Fruit fly (Drosophila melanogaster) whole organism, embryonic: ENCODE measurements around the gene SecCl.

Experiments used
- Adf1 ChIP-seq: fragments of 200-800 bp; sonication (Bioruptor generic); IDR thresholded peaks from 2 replicates; pipeline ENCODE4 v1.3.6; 2022; ENCODE audit warnings: missing biosample characterization, missing genetic modification characterization
- BEAF-32 ChIP-seq: fragments of 200-800 bp; sonication (Bioruptor generic); optimal IDR thresholded peaks from 3 replicates; lab custom pipeline; 2017; ENCODE audit warnings: missing biosample characterization, missing genetic modification characterization, mild to moderate bottlenecking, moderate library complexity, missing genetic modification reagents
- BtbVII ChIP-seq: fragments of 200-800 bp; sonication (Bioruptor generic); optimal IDR thresholded peaks from 3 replicates; lab custom pipeline; 2017; ENCODE audit warnings: missing biosample characterization, mild to moderate bottlenecking, missing genetic modification characterization
- CG10431 ChIP-seq: fragments of 200-800 bp; sonication (Bioruptor generic); optimal IDR thresholded peaks from 3 replicates; lab custom pipeline; 2018; ENCODE audit warnings: missing biosample characterization, mild to moderate bottlenecking, missing genetic modification characterization
- CG11247 ChIP-seq: fragments of 200-800 bp; sonication (Bioruptor generic); IDR thresholded peaks from 2 replicates; pipeline ENCODE4 v1.3.6; 2022; ENCODE audit warnings: missing biosample characterization, missing genetic modification characterization
- CG11504 ChIP-seq: fragments of 200-800 bp; sonication (Bioruptor generic); optimal IDR thresholded peaks from 3 replicates; lab custom pipeline; 2019; ENCODE audit warnings: missing biosample characterization, mild to moderate bottlenecking, missing genetic modification characterization, moderate library complexity
- CG13424 ChIP-seq: fragments of 200-800 bp; sonication (Bioruptor generic); optimal IDR thresholded peaks from 2 replicates; lab custom pipeline; 2019; ENCODE audit warnings: missing biosample characterization, mild to moderate bottlenecking, missing genetic modification characterization, moderate library complexity
- CG15269 ChIP-seq: fragments of 200-800 bp; sonication (Bioruptor generic); optimal IDR thresholded peaks from 2 replicates; lab custom pipeline; 2018; ENCODE audit warnings: missing biosample characterization, mild to moderate bottlenecking, missing genetic modification characterization, moderate library complexity
- CG32772 ChIP-seq: fragments of 200-800 bp; sonication (Bioruptor generic); IDR thresholded peaks from 2 replicates; pipeline ENCODE4 v1.3.6; 2022; ENCODE audit warnings: missing biosample characterization, missing genetic modification characterization
- CG33557 ChIP-seq: fragments of 200-800 bp; sonication (Bioruptor generic); optimal IDR thresholded peaks from 2 replicates; lab custom pipeline; 2019; ENCODE audit warnings: missing biosample characterization, mild to moderate bottlenecking, missing genetic modification characterization, moderate library complexity
- CG34422 ChIP-seq: fragments of 200-800 bp; sonication (Bioruptor generic); IDR thresholded peaks from 3 replicates; pipeline ENCODE4 v1.3.6; 2022; ENCODE audit warnings: missing biosample characterization, missing genetic modification characterization
- CG5245 ChIP-seq: fragments of 200-800 bp; sonication (Bioruptor generic); optimal IDR thresholded peaks from 3 replicates; lab custom pipeline; 2016; ENCODE audit warnings: missing biosample characterization, missing genetic modification characterization
- CG6813 ChIP-seq: fragments of 200-800 bp; sonication (Bioruptor generic); optimal IDR thresholded peaks from 2 replicates; lab custom pipeline; 2017; ENCODE audit warnings: missing biosample characterization, missing genetic modification characterization, mild to moderate bottlenecking, moderate library complexity, missing genetic modification reagents
- CG7786 ChIP-seq: fragments of 200-800 bp; sonication (Bioruptor generic); optimal IDR thresholded peaks from 2 replicates; lab custom pipeline; 2016; ENCODE audit warnings: missing biosample characterization, missing genetic modification characterization
- CG7987 ChIP-seq: fragments of 200-800 bp; sonication (Bioruptor generic); optimal IDR thresholded peaks from 2 replicates; lab custom pipeline; 2018; ENCODE audit warnings: missing biosample characterization, mild to moderate bottlenecking, missing genetic modification characterization, moderate library complexity
- CG8290 ChIP-seq, 3 experiments: fragments of 200-800 bp; sonication (Bioruptor generic); optimal IDR thresholded peaks; 2 replicates each; lab custom pipeline; 2016 to 2019; ENCODE audit warnings: missing biosample characterization in 3 of 3, missing genetic modification characterization in 3 of 3, mild to moderate bottlenecking in 2 of 3, moderate library complexity in 1 of 3
- CoRest ChIP-seq: fragments of 200-800 bp; sonication (Bioruptor generic); optimal IDR thresholded peaks from 3 replicates; lab custom pipeline; 2018; ENCODE audit warnings: missing biosample characterization, mild to moderate bottlenecking, missing genetic modification characterization, moderate library complexity
- Drgx ChIP-seq: fragments of 200-800 bp; sonication (Bioruptor generic); IDR thresholded peaks from 2 replicates; pipeline ENCODE4 v1.3.6; 2022; ENCODE audit warnings: missing biosample characterization, missing genetic modification characterization
- Ets65A ChIP-seq: fragments of 200-800 bp; sonication (Bioruptor generic); peaks from one replicate; lab custom pipeline; 2016; ENCODE audit warnings: missing biosample characterization, missing genetic modification characterization
- HLH4C ChIP-seq: fragments of 200-800 bp; sonication (Bioruptor generic); IDR thresholded peaks from 3 replicates; pipeline ENCODE4 v1.3.6; 2022; ENCODE audit warnings: missing biosample characterization, missing genetic modification characterization; ENCODE audit not compliant: partially characterized antibody
- HLHmδ ChIP-seq: fragments of 200-800 bp; sonication (Bioruptor generic); optimal IDR thresholded peaks from 2 replicates; lab custom pipeline; 2018; ENCODE audit warnings: missing biosample characterization, mild to moderate bottlenecking, missing genetic modification characterization, moderate library complexity
- HmgZ ChIP-seq: fragments of 200-800 bp; sonication (Bioruptor generic); optimal IDR thresholded peaks from 2 replicates; lab custom pipeline; 2018; ENCODE audit warnings: missing biosample characterization, mild to moderate bottlenecking, missing genetic modification characterization
- Med ChIP-seq: fragments of 200-800 bp; sonication (Bioruptor generic); peaks from one replicate; lab custom pipeline; 2016; ENCODE audit warnings: missing biosample characterization, missing genetic modification characterization, mild to moderate bottlenecking, inconsistent platforms, moderate library complexity
- Meics ChIP-seq: fragments of 200-800 bp; sonication (Bioruptor generic); optimal IDR thresholded peaks from 2 replicates; lab custom pipeline; 2017; ENCODE audit warnings: missing biosample characterization, mild to moderate bottlenecking, missing genetic modification characterization
- Mes4 ChIP-seq: fragments of 200-800 bp; sonication (Bioruptor generic); optimal IDR thresholded peaks from 2 replicates; lab custom pipeline; 2016; ENCODE audit warnings: missing biosample characterization, missing genetic modification characterization
- Nf-YC ChIP-seq: fragments of 200-800 bp; optimal IDR thresholded peaks from 3 replicates; lab custom pipeline; 2019; ENCODE audit warnings: missing biosample characterization, mild to moderate bottlenecking, missing genetic modification characterization, moderate library complexity
- NfI ChIP-seq: fragments of 200-800 bp; sonication (Bioruptor generic); optimal IDR thresholded peaks from 3 replicates; lab custom pipeline; 2018; ENCODE audit warnings: missing biosample characterization, mild to moderate bottlenecking, missing genetic modification characterization, moderate library complexity
- Poxn ChIP-seq: fragments of 200-800 bp; sonication (Bioruptor generic); IDR thresholded peaks from 2 replicates; pipeline ENCODE4 v1.3.6; 2022; ENCODE audit warnings: missing biosample characterization, missing genetic modification characterization
- Side ChIP-seq: fragments of 200-800 bp; sonication (Bioruptor generic); optimal IDR thresholded peaks from 2 replicates; lab custom pipeline; 2016; ENCODE audit warnings: missing biosample characterization, missing genetic modification characterization
- Sry-δ ChIP-seq: fragments of 200-800 bp; sonication (Bioruptor generic); optimal IDR thresholded peaks from 2 replicates; lab custom pipeline; 2016; ENCODE audit warnings: missing biosample characterization, missing genetic modification characterization
- az2 ChIP-seq: fragments of 200-800 bp; sonication (Bioruptor generic); optimal IDR thresholded peaks from 3 replicates; lab custom pipeline; 2016; ENCODE audit warnings: missing biosample characterization, missing genetic modification characterization
- btn ChIP-seq: fragments of 200-800 bp; sonication (Bioruptor generic); optimal IDR thresholded peaks from 2 replicates; lab custom pipeline; 2016; ENCODE audit warnings: missing biosample characterization, missing genetic modification characterization
- cas ChIP-seq: fragments of 200-800 bp; sonication (Bioruptor generic); IDR thresholded peaks from 2 replicates; pipeline ENCODE4 v1.3.6; 2022; ENCODE audit warnings: missing biosample characterization, missing genetic modification characterization
- chif ChIP-seq, 2 experiments: fragments of 200-800 bp; sonication (Bioruptor generic); optimal IDR thresholded peaks; 3 replicates each; lab custom pipeline; 2016; ENCODE audit warnings: missing biosample characterization in 2 of 2, missing genetic modification characterization in 2 of 2
- dmrt11E ChIP-seq: fragments of 200-800 bp; sonication (Bioruptor generic); optimal IDR thresholded peaks from 3 replicates; lab custom pipeline; 2018; ENCODE audit warnings: missing biosample characterization, mild to moderate bottlenecking, missing genetic modification characterization, moderate library complexity
- emc ChIP-seq: fragments of 200-800 bp; sonication (Bioruptor generic); optimal IDR thresholded peaks from 2 replicates; lab custom pipeline; 2016; ENCODE audit warnings: missing biosample characterization, missing genetic modification characterization
- fd3F ChIP-seq: fragments of 200-800 bp; sonication (Bioruptor generic); optimal IDR thresholded peaks from 2 replicates; lab custom pipeline; 2018; ENCODE audit warnings: missing biosample characterization, mild to moderate bottlenecking, missing genetic modification characterization, moderate library complexity
- grn ChIP-seq: fragments of 200-800 bp; sonication (Bioruptor generic); optimal IDR thresholded peaks from 3 replicates; lab custom pipeline; 2017; ENCODE audit warnings: missing biosample characterization, missing genetic modification characterization
- ken ChIP-seq: fragments of 200-800 bp; sonication (Bioruptor generic); IDR thresholded peaks from 3 replicates; pipeline ENCODE4 v1.3.6; 2022; ENCODE audit warnings: missing biosample characterization, missing genetic modification characterization
- luna ChIP-seq: fragments of 200-800 bp; sonication (Bioruptor generic); optimal IDR thresholded peaks from 2 replicates; lab custom pipeline; 2016; ENCODE audit warnings: missing biosample characterization, missing genetic modification characterization
- nmo ChIP-seq: fragments of 200-800 bp; sonication (Bioruptor generic); optimal IDR thresholded peaks from 2 replicates; lab custom pipeline; 2018; ENCODE audit warnings: missing biosample characterization, mild to moderate bottlenecking, missing genetic modification characterization, moderate library complexity
- nom ChIP-seq: fragments of 200-800 bp; sonication (Bioruptor generic); optimal IDR thresholded peaks from 2 replicates; lab custom pipeline; 2017; ENCODE audit warnings: missing biosample characterization, missing genetic modification characterization, mild to moderate bottlenecking, moderate library complexity, missing genetic modification reagents
- repo ChIP-seq: fragments of 200-800 bp; sonication (Bioruptor generic); optimal IDR thresholded peaks from 2 replicates; lab custom pipeline; 2016; ENCODE audit warnings: missing biosample characterization, missing genetic modification characterization
- sd ChIP-seq: fragments of 200-800 bp; sonication (Bioruptor generic); optimal IDR thresholded peaks from 3 replicates; lab custom pipeline; 2018; ENCODE audit warnings: missing biosample characterization, mild to moderate bottlenecking, missing genetic modification characterization, moderate library complexity
- sqz ChIP-seq: fragments of 200-800 bp; sonication (Bioruptor generic); optimal IDR thresholded peaks from 3 replicates; lab custom pipeline; 2018; ENCODE audit warnings: missing biosample characterization, mild to moderate bottlenecking, missing genetic modification characterization
- sr ChIP-seq: fragments of 200-800 bp; sonication (Bioruptor generic); IDR thresholded peaks from 3 replicates; pipeline ENCODE4 v1.3.6; 2022; ENCODE audit warnings: missing biosample characterization, missing genetic modification characterization
- vnd ChIP-seq: fragments of 200-800 bp; sonication (Bioruptor generic); IDR thresholded peaks from 3 replicates; pipeline ENCODE4 v1.3.6; 2022; ENCODE audit warnings: missing biosample characterization, missing genetic modification characterization; ENCODE audit not compliant: partially characterized antibody
- wor ChIP-seq: fragments of 200-800 bp; sonication (Bioruptor generic); IDR thresholded peaks from 2 replicates; pipeline ENCODE4 v1.3.6; 2022; ENCODE audit warnings: missing biosample characterization, missing genetic modification characterization

The SecCl gene

dm6 chr3L:17486794-17487726, 17.1 kb downstream of the SecCl start, which contains the start of gene Oatp74D (continued):
- no peak for TF ChIP-seq CG7786
- TF ChIP-seq CG11504 (tag; lab: Kevin White, UChicago), result peak; percentile 23
- peak; percentile 69 for TF ChIP-seq HmgZ
- TF ChIP-seq CoRest (tag; lab: Kevin White, UChicago), result peak; percentile 16
- no peak for TF ChIP-seq CG8290 (GFP tag; optimal IDR thresholded peaks at IDR 0.05; lab: Kevin White, UChicago)
- peak; percentile 20 to 72 for TF ChIP-seq CG8290 (tag; optimal IDR thresholded peaks at IDR 0.05; lab: Kevin White, UChicago)
- TF ChIP-seq nmo, result peak; percentile 25
- TF ChIP-seq Meics, result peak; percentile 47
- peak; percentile 8 for TF ChIP-seq NfI (GFP tag; lab: Kevin White, UChicago)
- TF ChIP-seq CG10431 (GFP tag; lab: Kevin White, UChicago), result peak; percentile 33
- TF ChIP-seq emc (GFP tag; lab: Kevin White, UChicago), result no peak
- no peak for TF ChIP-seq luna
- peak; percentile 50 for TF ChIP-seq dmrt11E (tag; lab: Kevin White, UChicago)
- peak; percentile 66 for TF ChIP-seq HLHmδ (GFP tag; lab: Kevin White, UChicago)
- TF ChIP-seq CG32772 (GFP tag; lab: Robert Waterston, UW), result no peak
- peak; percentile 58; the same call in 1 of the 3 replicates for TF ChIP-seq CG34422 (GFP tag; lab: Robert Waterston, UW)
- peak; percentile 69 for TF ChIP-seq Drgx (GFP tag; lab: Robert Waterston, UW)
- no peak for TF ChIP-seq Poxn (GFP tag; lab: Robert Waterston, UW)
- TF ChIP-seq nom (GFP tag; lab: Kevin White, UChicago), result peak; percentile 20
- no peak for TF ChIP-seq wor (GFP tag; lab: Robert Waterston, UW)
- no peak for TF ChIP-seq CG5245 (GFP tag; lab: Kevin White, UChicago)
- TF ChIP-seq repo (GFP tag; lab: Kevin White, UChicago), result no peak
- TF ChIP-seq CG6813 (GFP tag; lab: Kevin White, UChicago), result peak; percentile 9
- TF ChIP-seq HLH4C (GFP tag; lab: Robert Waterston, UW), result peak; percentile 39; the same call in 1 of the 3 replicates
- TF ChIP-seq az2 (GFP tag; lab: Kevin White, UChicago), result peak; percentile 32
- peak; percentile 40 for TF ChIP-seq Side (GFP tag; lab: Kevin White, UChicago)
- TF ChIP-seq Sry-δ (GFP tag; lab: Kevin White, UChicago), result peak; percentile 14
- TF ChIP-seq Mes4 (GFP tag; lab: Kevin White, UChicago), result peak; percentile 46
- TF ChIP-seq Adf1 (GFP tag; lab: Robert Waterston, UW), result peak; percentile 99
- peak; percentile 83 for TF ChIP-seq Med (GFP tag; lab: Kevin White, UChicago)
- TF ChIP-seq fd3F (GFP tag; lab: Kevin White, UChicago), result no peak
- TF ChIP-seq sqz, result peak; percentile 64
- TF ChIP-seq BtbVII, result peak; percentile 51
- TF ChIP-seq cas (GFP tag; lab: Robert Waterston, UW), result no peak
- TF ChIP-seq CG7987 (GFP tag; lab: Kevin White, UChicago), result peak; percentile 71
- peak; percentile 5 for TF ChIP-seq CG15269
- peak; percentile 74 for TF ChIP-seq CG33557 (GFP tag; lab: Kevin White, UChicago)
- TF ChIP-seq chif (GFP tag; optimal IDR thresholded peaks at IDR 0.05; lab: Kevin White, UChicago), result peak in 1 of 2 experiments; percentile 25
- no peak for TF ChIP-seq btn (GFP tag; lab: Kevin White, UChicago)
- TF ChIP-seq BEAF-32, result no peak
- no peak for TF ChIP-seq CG11247 (GFP tag; lab: Robert Waterston, UW)
- TF ChIP-seq Nf-YC (tag; lab: Kevin White, UChicago), result peak; percentile 68
- no peak for TF ChIP-seq ken (GFP tag; lab: Robert Waterston, UW)
- TF ChIP-seq sd (tag; lab: Kevin White, UChicago), result peak; percentile 96
- peak; percentile 45 for TF ChIP-seq CG13424
- peak; percentile 74 for TF ChIP-seq Ets65A (GFP tag; lab: Kevin White, UChicago)
- peak; percentile 68 for TF ChIP-seq sr
- TF ChIP-seq vnd (GFP tag; lab: Robert Waterston, UW), result no peak
- TF ChIP-seq grn (GFP tag; lab: Kevin White, UChicago), result peak; percentile 49
